Fruit fly (Drosophila melanogaster): ENCODE data around the gene Ptp61F.

The Ptp61F gene

DNA sequence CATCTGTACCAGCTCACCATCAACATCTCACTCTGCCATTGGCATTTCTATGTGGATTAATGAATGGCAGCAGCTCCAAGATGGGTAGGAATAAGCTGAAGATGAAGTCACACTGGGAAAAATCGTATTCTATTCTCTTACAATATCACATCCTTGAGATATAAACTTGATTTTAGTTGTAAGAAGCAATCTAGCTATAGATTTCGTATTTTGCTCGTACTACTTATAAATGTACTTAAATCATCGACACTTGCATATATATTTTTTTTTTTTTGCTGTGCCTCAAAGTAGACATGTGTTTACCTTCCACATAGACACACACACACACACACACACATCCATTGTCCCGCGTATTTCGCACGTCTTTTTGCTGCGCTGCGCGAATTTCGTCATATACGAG is 50.6 kb downstream of the Ptp61F start (continued):
- TF ChIP-seq YL-1 (GFP tag; optimal IDR thresholded peaks at IDR 0.05) = no peak
- TF ChIP-seq sisA (GFP tag; IDR thresholded peaks at IDR 0.05) = peak; percentile 29; the same call in 1 of the 2 replicates
- TF ChIP-seq CG1233 (GFP tag; optimal IDR thresholded peaks at IDR 0.05) = no peak
- TF ChIP-seq Deaf1 (tag; optimal IDR thresholded peaks at IDR 0.05) = no peak
- no peak for TF ChIP-seq Dll (GFP tag; IDR thresholded peaks at IDR 0.05; ENCODE audit: partially characterized antibody)
- no peak for TF ChIP-seq CG7556 (GFP tag; optimal IDR thresholded peaks at IDR 0.05)
- no peak for TF ChIP-seq CG10431 (GFP tag; optimal IDR thresholded peaks at IDR 0.05)
- TF ChIP-seq CG12299 (tag; optimal IDR thresholded peaks at IDR 0.05) = no peak
- no peak for TF ChIP-seq HHEX (GFP tag; optimal IDR thresholded peaks at IDR 0.05)
- TF ChIP-seq CG10267 (tag; optimal IDR thresholded peaks at IDR 0.05) = peak; percentile 27
- no peak for TF ChIP-seq CG1792 (GFP tag; optimal IDR thresholded peaks at IDR 0.05)
- peak; percentile 49 for TF ChIP-seq CG2712 (tag; optimal IDR thresholded peaks at IDR 0.05)
- TF ChIP-seq zfh1 (GFP tag; IDR thresholded peaks at IDR 0.05) = peak; percentile 64; the same call in 2 of the 3 replicates
- no peak for TF ChIP-seq CG4328 (GFP tag; optimal IDR thresholded peaks at IDR 0.05)
- TF ChIP-seq ara (GFP tag; IDR thresholded peaks at IDR 0.05) = peak; percentile 56; the same call in 1 of the 2 replicates
- TF ChIP-seq CG31441 (GFP tag; IDR thresholded peaks at IDR 0.05) = no peak
- TF ChIP-seq ci (GFP tag; IDR thresholded peaks at IDR 0.05) = 0 out of 3 replicates have a peak, but pooled peaks have one; percentile 40
- TF ChIP-seq Dip2 (GFP tag; IDR thresholded peaks at IDR 0.05) = no peak
- TF ChIP-seq gem (tag; optimal IDR thresholded peaks at IDR 0.05) = peak; percentile 21
- no peak for TF ChIP-seq CG4282 (GFP tag; optimal IDR thresholded peaks at IDR 0.05)
- TF ChIP-seq Aef1 (GFP tag; IDR thresholded peaks at IDR 0.05) = no peak
- TF ChIP-seq CG1603 (tag; optimal IDR thresholded peaks at IDR 0.05) = peak; percentile 19
- TF ChIP-seq nmo (GFP tag; optimal IDR thresholded peaks at IDR 0.05) = no peak
- peak; percentile 94 for TF ChIP-seq sens (GFP tag)
- TF ChIP-seq Bgb (GFP tag; IDR thresholded peaks at IDR 0.05; ENCODE audit: partially characterized antibody) = no peak
- no peak for TF ChIP-seq CG5180 (GFP tag; optimal IDR thresholded peaks at IDR 0.05)
- TF ChIP-seq croc (GFP tag; conservative IDR thresholded peaks at IDR 0.05) = peak; percentile 28; the same call in 2 of the 3 replicates
- no peak for TF ChIP-seq CG13775 (GFP tag; optimal IDR thresholded peaks at IDR 0.05)
- TF ChIP-seq ERR (GFP tag; optimal IDR thresholded peaks at IDR 0.05) = no peak

DNA sequence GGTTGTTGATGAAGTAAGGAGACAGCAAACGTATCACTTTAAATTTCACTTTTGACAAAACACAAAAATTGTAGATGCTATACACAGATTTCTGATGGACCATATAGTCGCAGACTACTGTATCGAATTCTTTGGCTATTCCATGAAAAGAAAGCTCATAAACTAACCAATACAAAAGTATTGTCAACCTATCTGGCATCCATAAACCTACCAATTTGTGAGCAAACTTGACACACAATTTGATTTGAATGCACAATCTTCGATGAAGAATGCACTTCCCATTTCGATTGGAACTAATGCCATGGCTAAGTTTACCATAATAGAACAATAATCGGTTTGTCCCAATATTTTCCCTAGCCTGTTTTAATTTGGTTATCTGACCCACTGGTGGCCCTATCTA is 51.7 kb downstream of the Ptp61F start, which contains the start of gene CG9173:
TSS of gene CG9173 (minus strand) at position 101 of the 400 bp plus-strand sequence.
- TF ChIP-seq oc (tag; optimal IDR thresholded peaks at IDR 0.05) (peak; percentile 22), ham (GFP tag; IDR thresholded peaks at IDR 0.05) (no peak), slou (GFP tag; optimal IDR thresholded peaks at IDR 0.05) (no peak), CG4328 (GFP tag; optimal IDR thresholded peaks at IDR 0.05) (no peak), gsb-n (tag; optimal IDR thresholded peaks at IDR 0.05) (peak; percentile 34), dmrt11E (tag; optimal IDR thresholded peaks at IDR 0.05) (no peak), CG4360 (GFP tag; IDR thresholded peaks at IDR 0.05) (no peak), jigr1 (GFP tag; IDR thresholded peaks at IDR 0.05) (no peak)

DNA sequence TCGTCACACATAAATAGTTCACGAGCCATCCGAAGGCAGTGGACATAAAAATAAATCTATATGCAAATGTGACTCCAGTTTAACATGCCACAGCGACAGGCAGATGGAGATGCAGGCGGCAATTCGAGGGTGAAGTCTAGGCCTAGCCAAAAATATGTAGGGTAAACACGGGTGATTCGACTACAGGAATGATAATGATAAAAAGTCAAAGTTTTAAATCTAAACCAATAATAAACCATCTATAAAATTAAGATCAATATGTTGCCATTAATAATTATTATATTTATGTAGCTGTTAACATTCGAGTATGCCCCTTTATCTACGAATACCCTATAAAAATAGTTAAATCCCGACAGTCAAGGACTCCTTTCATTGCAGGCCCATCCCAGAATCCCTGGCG is 54.1 kb downstream of the Ptp61F start:
- TF ChIP-seq dysf (GFP tag; IDR thresholded peaks at IDR 0.05) = no peak
- TF ChIP-seq emc (GFP tag; optimal IDR thresholded peaks at IDR 0.05) = no peak
- TF ChIP-seq tin (GFP tag; optimal IDR thresholded peaks at IDR 0.05) = no peak
- no peak for TF ChIP-seq CG10366 (GFP tag; IDR thresholded peaks at IDR 0.05)
- TF ChIP-seq Spps (tag; optimal IDR thresholded peaks at IDR 0.05) = no peak
- no peak for TF ChIP-seq prd (optimal IDR thresholded peaks at IDR 0.05)
- TF ChIP-seq prd (GFP tag; IDR thresholded peaks at IDR 0.05) = peak; percentile 35; the same call in 1 of the 3 replicates
- no peak for TF ChIP-seq Hmx (GFP tag; optimal IDR thresholded peaks at IDR 0.05)
- TF ChIP-seq CG7963 (GFP tag; IDR thresholded peaks at IDR 0.05; ENCODE audit: partially characterized antibody) = no peak
- TF ChIP-seq Xrp1 (GFP tag; IDR thresholded peaks at IDR 0.05) = peak; percentile 47; the same call in 1 of the 2 replicates
- TF ChIP-seq CG1602 (GFP tag; optimal IDR thresholded peaks at IDR 0.05) = no peak
- no peak for TF ChIP-seq CG7987 (GFP tag; optimal IDR thresholded peaks at IDR 0.05)
- no peak for TF ChIP-seq dm (GFP tag; optimal IDR thresholded peaks at IDR 0.05)
- no peak for TF ChIP-seq hkb (optimal IDR thresholded peaks at IDR 0.05)
- TF ChIP-seq hkb (GFP tag; IDR thresholded peaks at IDR 0.05) = no peak
- TF ChIP-seq tx (GFP tag; optimal IDR thresholded peaks at IDR 0.05) = no peak

All from whole organism, embryonic.